Fruit fly (Drosophila melanogaster) whole organism: ENCODE results near the gene MagR.

Experiments
- Dll ChIP-seq: fragments of >200 bp; optimal IDR thresholded peaks from 2 replicates; lab custom pipeline; 2017
- EcR ChIP-seq, 2 experiments: fragments of >200 bp; optimal IDR thresholded peaks; 2 replicates each; lab custom pipeline; 2017; ENCODE audit warnings: missing biosample characterization in 2 of 2, missing genetic modification characterization in 2 of 2, missing genetic modification reagents in 2 of 2
- psq ChIP-seq: fragments of >200 bp; optimal IDR thresholded peaks from 2 replicates; lab custom pipeline; 2017
- usp ChIP-seq: fragments of >200 bp; optimal IDR thresholded peaks from 2 replicates; lab custom pipeline; 2017; ENCODE audit warnings: missing biosample characterization, missing genetic modification characterization, mixed read lengths

dm6 chrX:15709984-15710750 is 23.9 kb upstream of the MagR start, which contains the start of the genes CG9281 and CG15601:
- TF ChIP-seq EcR (GFP tag; optimal IDR thresholded peaks at IDR 0.05; lab: Kevin White, UChicago) (no peak), Dll (lab: Kevin White, UChicago) (no peak), usp (GFP tag; lab: Kevin White, UChicago) (no peak), psq (lab: Kevin White, UChicago) (no peak)
